Worm (Caenorhabditis elegans) whole organism, young adult: ENCODE results near the gene nhr-268.

Source experiments
- T26A5.8 ChIP-seq: sonication (generic microtip); optimal IDR thresholded peaks from 2 replicates; lab custom pipeline; 2016; ENCODE audit warnings: missing genetic modification characterization, missing compliant biosample characterization
- attf-3 ChIP-seq: fragments of 200-800 bp; sonication (Bioruptor generic); conservative IDR thresholded peaks from 2 replicates; pipeline ENCODE4 v1.3.6; 2022; ENCODE audit warnings: missing genetic modification reagents, missing genetic modification characterization, missing compliant biosample characterization
- bed-2 ChIP-seq: fragments of 200-800 bp; sonication (Bioruptor generic); IDR thresholded peaks from 2 replicates; pipeline ENCODE4 v1.3.6; 2022; ENCODE audit warnings: missing genetic modification reagents, missing genetic modification characterization, missing compliant biosample characterization
- cebp-1 ChIP-seq, 2 experiments: fragments of 200-800 bp in 1 of 2; sonication (Bioruptor generic) in 1 of 2; sonication (generic microtip) in 1 of 2; IDR thresholded peaks in 1 of 2; optimal IDR thresholded peaks in 1 of 2; 2 replicates each; pipeline versions ENCODE4 v1.3.6 to Lab custom; 2017 to 2022; ENCODE audit warnings: missing compliant biosample characterization in 2 of 2, missing genetic modification characterization in 2 of 2, mild to moderate bottlenecking in 1 of 2, missing genetic modification reagents in 1 of 2, moderate library complexity in 1 of 2
- him-1 ChIP-seq: sonication (generic microtip); optimal IDR thresholded peaks from 2 replicates; lab custom pipeline; 2016; ENCODE audit warnings: missing genotype, missing genetic modification reagents, missing genetic modification characterization, missing compliant biosample characterization
- madf-10 ChIP-seq: sonication (generic microtip); optimal IDR thresholded peaks from 2 replicates; lab custom pipeline; 2016; ENCODE audit warnings: mild to moderate bottlenecking, missing genetic modification characterization, missing compliant biosample characterization
- pha-4 ChIP-seq: fragments of 150-350 bp; sonication (generic microtip); optimal IDR thresholded peaks from 2 replicates; lab custom pipeline; 2014; ENCODE audit warnings: missing biosample characterization, missing genetic modification reagents, missing genetic modification characterization
- somi-1 ChIP-seq: fragments of 200-800 bp; sonication (Bioruptor generic); optimal IDR thresholded peaks from 2 replicates; lab custom pipeline; 2018; ENCODE audit warnings: mild to moderate bottlenecking, missing genetic modification characterization, missing compliant biosample characterization
- tbx-9 ChIP-seq: sonication (generic microtip); optimal IDR thresholded peaks from 2 replicates; lab custom pipeline; 2016; ENCODE audit warnings: borderline replicate concordance, missing genetic modification characterization, inconsistent platforms, missing compliant biosample characterization
- zfh-2 ChIP-seq: fragments of 200-800 bp; sonication (Bioruptor generic); conservative IDR thresholded peaks from 2 replicates; pipeline ENCODE4 v1.3.6; 2022; ENCODE audit warnings: missing genetic modification reagents, missing genetic modification characterization, missing compliant biosample characterization

The nhr-268 gene

DNA sequence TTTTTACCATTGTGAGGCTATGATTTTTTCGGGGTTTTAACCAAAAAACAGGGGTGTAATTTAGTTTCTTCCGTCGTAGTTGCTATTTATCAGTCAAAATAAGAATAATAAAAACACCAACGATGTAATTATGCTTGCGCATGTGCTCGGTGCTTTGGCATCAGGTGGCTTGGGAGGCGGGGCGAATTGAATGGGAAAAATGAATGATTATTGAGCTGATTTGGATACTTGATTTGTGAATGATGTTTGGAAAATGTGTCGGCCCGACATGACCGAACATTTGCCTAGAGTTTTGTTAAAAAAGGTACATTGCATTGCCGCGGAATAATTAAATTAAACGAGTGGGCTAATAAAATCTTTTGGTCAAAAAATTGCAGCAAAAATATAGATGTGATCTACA, 42.2 kb downstream of the nhr-268 start, which contains the start of gene str-38:
TSS of gene str-38 (minus strand) at position 101 of the 400 bp plus-strand sequence.
- TF ChIP-seq tbx-9 (tag; lab: Kevin White, UChicago): no peak

DNA sequence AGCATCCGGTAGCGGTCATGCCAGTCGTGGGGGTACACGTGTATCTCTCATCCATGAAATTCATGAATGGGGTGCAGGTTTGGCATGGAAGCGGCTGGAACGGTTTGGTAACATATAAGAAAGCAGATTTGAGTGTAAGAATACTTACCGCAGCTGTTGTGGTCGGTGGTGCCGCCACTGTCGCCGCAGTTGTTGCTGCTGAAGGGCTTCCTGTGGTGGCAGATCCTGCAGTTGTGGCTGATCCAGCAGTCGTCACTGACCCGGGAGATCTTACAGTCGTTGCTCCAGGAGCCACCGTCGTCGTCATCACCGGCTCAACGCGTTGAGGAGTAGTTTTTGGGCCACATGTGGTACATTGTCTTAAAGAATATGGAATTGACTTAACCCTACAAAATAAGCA, 43.0 kb downstream of the nhr-268 start:
- TF ChIP-seq cebp-1 (GFP tag; IDR thresholded peaks at IDR 0.05; lab: Robert Waterston, UW): no peak
- TF ChIP-seq cebp-1 (tag; optimal IDR thresholded peaks at IDR 0.05; lab: Kevin White, UChicago): no peak
- no peak for TF ChIP-seq T26A5.8 (tag; lab: Kevin White, UChicago)
- TF ChIP-seq zfh-2 (GFP tag; lab: Robert Waterston, UW): peak; percentile 79

DNA sequence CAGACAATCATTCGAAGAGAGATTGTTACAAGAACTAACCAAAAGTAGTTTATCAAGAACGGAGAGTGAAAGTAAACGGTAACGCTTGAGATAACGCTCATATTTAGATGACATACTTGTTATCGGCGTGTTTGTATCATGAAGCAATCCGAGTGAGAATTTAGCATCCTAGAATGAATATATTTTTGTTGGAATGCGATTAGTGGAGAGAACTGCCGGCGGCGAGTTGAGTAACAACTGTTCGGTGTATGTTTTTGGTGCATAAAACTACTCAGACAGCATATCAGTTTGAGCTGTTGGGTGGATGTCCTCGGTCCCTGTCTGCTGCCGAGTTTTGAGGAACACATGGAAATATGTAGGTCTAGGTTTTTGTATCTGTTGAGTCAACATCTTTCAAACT, 43.5 kb downstream of the nhr-268 start, which contains the start of gene T23D5.3:
TSS of gene T23D5.3 (minus strand) at position 101 of the 400 bp plus-strand sequence.
- no peak for TF ChIP-seq him-1 (tag; lab: Kevin White, UChicago)
- TF ChIP-seq somi-1 (GFP tag; lab: Kevin White, UChicago): no peak
- no peak for TF ChIP-seq madf-10 (tag; lab: Kevin White, UChicago)
- TF ChIP-seq attf-3 (GFP tag; lab: Robert Waterston, UW): no peak

DNA sequence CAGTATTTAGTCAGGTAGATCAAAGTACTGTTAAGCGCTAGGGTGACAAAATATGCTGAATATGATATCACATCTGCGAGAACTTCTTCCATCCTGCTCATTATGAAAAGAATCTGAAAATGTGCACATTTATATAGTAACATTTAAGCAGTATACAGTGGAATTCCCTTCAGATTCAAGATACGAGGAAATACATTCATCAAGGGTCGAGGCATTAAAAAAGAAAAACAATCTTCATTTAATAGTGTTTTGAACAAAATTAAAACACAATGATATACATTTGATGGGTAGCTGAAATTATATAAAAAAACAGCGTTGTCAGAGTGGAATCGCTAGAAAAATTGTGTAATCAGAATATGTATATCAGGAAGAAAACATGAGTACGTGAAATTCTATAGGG, 45.7 kb downstream of the nhr-268 start, which contains the start of gene str-27:
TSS of gene str-27 (minus strand) at position 101 of the 400 bp plus-strand sequence.
- no peak for TF ChIP-seq pha-4 (tag; lab: Kevin White, UChicago)
- TF ChIP-seq bed-2 (GFP tag; lab: Robert Waterston, UW): no peak
